Worm (Caenorhabditis elegans) whole organism, young adult: ENCODE results near the gene polk-1.
A peak's percentile ranks its signal among the peaks of the same experiment; 100 is the strongest.

ENCODE experiments used
- C17E4.6 ChIP-seq: fragments of 200-800 bp; sonication (Bioruptor generic); IDR thresholded peaks from 2 replicates; pipeline ENCODE4 v1.3.6; 2022; ENCODE audit warnings: missing genetic modification reagents, missing genetic modification characterization, missing compliant biosample characterization
- D2030.7 ChIP-seq: fragments of 200-800 bp; sonication (Bioruptor generic); IDR thresholded peaks from 2 replicates; pipeline ENCODE4 v1.3.6; 2022; ENCODE audit warnings: missing genetic modification reagents, missing genetic modification characterization, missing compliant biosample characterization
- F33H1.4 ChIP-seq: fragments of 200-800 bp; sonication (Bioruptor generic); IDR thresholded peaks from 2 replicates; pipeline ENCODE4 v1.3.6; 2022; ENCODE audit warnings: missing genetic modification reagents, missing genetic modification characterization, missing compliant biosample characterization
- F37B4.10 ChIP-seq: fragments of 200-800 bp; sonication (Bioruptor generic); IDR thresholded peaks from 2 replicates; pipeline ENCODE4 v1.3.6; 2022; ENCODE audit warnings: missing genetic modification characterization, missing compliant biosample characterization
- F49E8.2 ChIP-seq: sonication (generic microtip); optimal IDR thresholded peaks from 3 replicates; lab custom pipeline; 2017; ENCODE audit warnings: missing genetic modification characterization, mild to moderate bottlenecking, missing compliant biosample characterization, antibody characterized with exemption, moderate library complexity; ENCODE audit not compliant: insufficient read depth
- F57A8.1 ChIP-seq: fragments of 200-800 bp; sonication (Bioruptor generic); optimal IDR thresholded peaks from 2 replicates; lab custom pipeline; 2018; ENCODE audit warnings: mild to moderate bottlenecking, missing genetic modification characterization, moderate library complexity, missing compliant biosample characterization
- F57C9.4 ChIP-seq: sonication (generic microtip); optimal IDR thresholded peaks from 2 replicates; lab custom pipeline; 2017; ENCODE audit warnings: mild to moderate bottlenecking, missing genetic modification characterization, missing compliant biosample characterization
- K12H6.12 ChIP-seq: fragments of 200-800 bp; sonication (Bioruptor generic); optimal IDR thresholded peaks from 2 replicates; lab custom pipeline; 2018; ENCODE audit warnings: mild to moderate bottlenecking, missing genetic modification characterization, missing compliant biosample characterization
- Y79H2A.3 ChIP-seq: fragments of 200-800 bp; sonication (Bioruptor generic); conservative IDR thresholded peaks from 2 replicates; pipeline ENCODE4 v1.3.6; 2022; ENCODE audit warnings: missing genetic modification reagents, missing genetic modification characterization, missing compliant biosample characterization
- Y95B8A.8 ChIP-seq: fragments of 200-800 bp; sonication (Bioruptor generic); IDR thresholded peaks from 2 replicates; pipeline ENCODE4 v1.3.6; 2022; ENCODE audit warnings: missing genetic modification reagents, missing genetic modification characterization, missing compliant biosample characterization
- akir-1 ChIP-seq: fragments of 200-800 bp; sonication (Bioruptor generic); optimal IDR thresholded peaks from 2 replicates; lab custom pipeline; 2018; ENCODE audit warnings: mild to moderate bottlenecking, missing genetic modification characterization, moderate library complexity, missing compliant biosample characterization
- aptf-3 ChIP-seq: fragments of 200-800 bp; sonication (Bioruptor generic); IDR thresholded peaks from 2 replicates; pipeline ENCODE4 v1.3.6; 2022; ENCODE audit warnings: missing genetic modification characterization, missing compliant biosample characterization
- atf-7 ChIP-seq: sonication (generic microtip); optimal IDR thresholded peaks from 2 replicates; lab custom pipeline; 2017; ENCODE audit warnings: mild to moderate bottlenecking, missing genetic modification characterization, missing compliant biosample characterization
- attf-3 ChIP-seq: fragments of 200-800 bp; sonication (Bioruptor generic); conservative IDR thresholded peaks from 2 replicates; pipeline ENCODE4 v1.3.6; 2022; ENCODE audit warnings: missing genetic modification reagents, missing genetic modification characterization, missing compliant biosample characterization
- attf-6 ChIP-seq: fragments of 200-800 bp; sonication (Bioruptor generic); IDR thresholded peaks from 2 replicates; pipeline ENCODE4 v1.3.6; 2022; ENCODE audit warnings: missing genetic modification reagents, missing genetic modification characterization, missing compliant biosample characterization
- bed-2 ChIP-seq: fragments of 200-800 bp; sonication (Bioruptor generic); IDR thresholded peaks from 2 replicates; pipeline ENCODE4 v1.3.6; 2022; ENCODE audit warnings: missing genetic modification reagents, missing genetic modification characterization, missing compliant biosample characterization
- cebp-2 ChIP-seq: fragments of 200-800 bp; sonication (Bioruptor generic); IDR thresholded peaks from 2 replicates; pipeline ENCODE4 v1.3.6; 2022; ENCODE audit warnings: missing genetic modification characterization, missing compliant biosample characterization
- ceh-27 ChIP-seq: fragments of 200-800 bp; sonication (Bioruptor generic); optimal IDR thresholded peaks from 2 replicates; lab custom pipeline; 2018; ENCODE audit warnings: mild to moderate bottlenecking, missing genetic modification characterization, moderate library complexity, missing compliant biosample characterization
- ceh-91 ChIP-seq: fragments of 200-800 bp; sonication (Bioruptor generic); IDR thresholded peaks from 2 replicates; pipeline ENCODE4 v1.3.6; 2022; ENCODE audit warnings: missing genetic modification reagents, missing genetic modification characterization, missing compliant biosample characterization
- dox-1 ChIP-seq: fragments of 200-800 bp; sonication (Bioruptor generic); IDR thresholded peaks from 2 replicates; pipeline ENCODE4 v1.3.6; 2022; ENCODE audit warnings: missing genetic modification reagents, missing genetic modification characterization, missing compliant biosample characterization
- dpl-1 ChIP-seq: fragments of 150-350 bp; optimal IDR thresholded peaks from 2 replicates; lab custom pipeline; 2014; ENCODE audit warnings: missing biosample characterization, missing genetic modification reagents, missing genetic modification characterization
- efl-1 ChIP-seq: fragments of 150-350 bp; optimal IDR thresholded peaks from 2 replicates; lab custom pipeline; 2014; ENCODE audit warnings: missing biosample characterization, missing genetic modification reagents, missing genetic modification characterization
- ekl-4 ChIP-seq: fragments of 200-800 bp; sonication (Bioruptor generic); IDR thresholded peaks from 2 replicates; pipeline ENCODE4 v1.3.6; 2022; ENCODE audit warnings: missing genetic modification reagents, missing genetic modification characterization, missing compliant biosample characterization
- him-1 ChIP-seq: sonication (generic microtip); optimal IDR thresholded peaks from 2 replicates; lab custom pipeline; 2016; ENCODE audit warnings: missing genotype, missing genetic modification reagents, missing genetic modification characterization, missing compliant biosample characterization
- hsf-1 ChIP-seq: fragments of 200-800 bp; sonication (Bioruptor generic); IDR thresholded peaks from 2 replicates; pipeline ENCODE4 v1.3.6; 2022; ENCODE audit warnings: missing genetic modification reagents, missing genetic modification characterization, missing compliant biosample characterization
- let-526 ChIP-seq: fragments of 200-800 bp; sonication (Bioruptor generic); IDR thresholded peaks from 2 replicates; pipeline ENCODE4 v1.3.6; 2022; ENCODE audit warnings: missing genetic modification reagents, missing genetic modification characterization, missing compliant biosample characterization
- lin-35 ChIP-seq, 3 experiments: fragments of 150-350 bp in 2 of 3; sonication (generic microtip) in 1 of 3; optimal IDR thresholded peaks; 2 replicates each; lab custom pipeline; 2014 to 2018; ENCODE audit warnings: missing biosample characterization in 3 of 3, missing genetic modification characterization in 3 of 3, missing genetic modification reagents in 3 of 3
- lin-54 ChIP-seq: fragments of 200-800 bp; sonication (Bioruptor generic); optimal IDR thresholded peaks from 2 replicates; lab custom pipeline; 2018; ENCODE audit warnings: mild to moderate bottlenecking, missing genetic modification characterization, missing compliant biosample characterization
- lir-1 ChIP-seq: fragments of 200-800 bp; sonication (Bioruptor generic); conservative IDR thresholded peaks from 2 replicates; pipeline ENCODE4 v1.3.6; 2022; ENCODE audit warnings: missing genetic modification reagents, missing genetic modification characterization, missing compliant biosample characterization
- lsl-1 ChIP-seq: fragments of 200-800 bp; sonication (Bioruptor generic); optimal IDR thresholded peaks from 2 replicates; lab custom pipeline; 2018; ENCODE audit warnings: mild to moderate bottlenecking, missing genetic modification characterization, moderate library complexity, missing compliant biosample characterization
- madf-3 ChIP-seq: fragments of 200-800 bp; sonication (Bioruptor generic); IDR thresholded peaks from 2 replicates; pipeline ENCODE4 v1.3.6; 2022; ENCODE audit warnings: missing genetic modification reagents, missing genetic modification characterization, missing compliant biosample characterization
- madf-6 ChIP-seq: fragments of 200-800 bp; sonication (Bioruptor generic); IDR thresholded peaks from 2 replicates; pipeline ENCODE4 v1.3.6; 2022; ENCODE audit warnings: missing genetic modification reagents, missing genetic modification characterization, missing compliant biosample characterization
- madf-8 ChIP-seq: fragments of 200-800 bp; sonication (Bioruptor generic); conservative IDR thresholded peaks from 2 replicates; pipeline ENCODE4 v1.3.6; 2022; ENCODE audit warnings: missing genetic modification reagents, missing genetic modification characterization, missing compliant biosample characterization
- mcd-1 ChIP-seq: fragments of 200-800 bp; sonication (Bioruptor generic); IDR thresholded peaks from 2 replicates; pipeline ENCODE4 v1.3.6; 2022; ENCODE audit warnings: missing genetic modification reagents, missing genetic modification characterization, missing compliant biosample characterization
- mxl-1 ChIP-seq: sonication (generic microtip); optimal IDR thresholded peaks from 2 replicates; lab custom pipeline; 2016; ENCODE audit warnings: missing genetic modification characterization, missing compliant biosample characterization
- nfya-2 ChIP-seq: fragments of 200-800 bp; sonication (Bioruptor generic); IDR thresholded peaks from 2 replicates; pipeline ENCODE4 v1.3.6; 2022; ENCODE audit warnings: missing genetic modification reagents, missing genetic modification characterization, missing compliant biosample characterization
- nhr-179 ChIP-seq: sonication (generic microtip); optimal IDR thresholded peaks from 2 replicates; lab custom pipeline; 2016; ENCODE audit warnings: mild to moderate bottlenecking, missing genetic modification characterization, missing compliant biosample characterization
- nhr-90 ChIP-seq: sonication (generic microtip); optimal IDR thresholded peaks from 2 replicates; lab custom pipeline; 2016; ENCODE audit warnings: missing genotype, mild to moderate bottlenecking, missing genetic modification characterization, missing compliant biosample characterization
- rcor-1 ChIP-seq: fragments of 200-800 bp; sonication (Bioruptor generic); IDR thresholded peaks from 2 replicates; pipeline ENCODE4 v1.3.6; 2022; ENCODE audit warnings: missing genetic modification reagents, missing genetic modification characterization, missing compliant biosample characterization
- rpc-1 ChIP-seq, 2 experiments: fragments of 150-350 bp in 1 of 2; sonication (generic microtip) in 1 of 2; optimal IDR thresholded peaks; 2 replicates each; lab custom pipeline; 2014 to 2018; ENCODE audit warnings: missing biosample characterization in 1 of 2, missing genetic modification characterization in 1 of 2, missing genetic modification reagents in 1 of 2, missing genotype in 1 of 2
- sea-2 ChIP-seq: fragments of 200-800 bp; sonication (Bioruptor generic); IDR thresholded peaks from 2 replicates; pipeline ENCODE4 v1.3.6; 2022; ENCODE audit warnings: missing genetic modification characterization, missing compliant biosample characterization
- snpc-3.4 ChIP-seq: sonication (generic microtip); optimal IDR thresholded peaks from 2 replicates; lab custom pipeline; 2017; ENCODE audit warnings: missing genetic modification characterization, mild to moderate bottlenecking, missing compliant biosample characterization, antibody characterized with exemption, moderate library complexity, missing genotype, missing genetic modification reagents
- snpc-4 ChIP-seq, 5 experiments: fragments of 150-350 bp in 1 of 5; sonication (generic microtip) in 4 of 5; optimal IDR thresholded peaks; 2 replicates each; lab custom pipeline; 2014 to 2018; ENCODE audit warnings: missing genetic modification characterization in 5 of 5, missing biosample characterization in 3 of 5, antibody characterized with exemption in 2 of 5, mild to moderate bottlenecking in 2 of 5, missing compliant biosample characterization in 2 of 5, missing genotype in 2 of 5, moderate library complexity in 2 of 5, missing genetic modification reagents in 1 of 5
- tbp1 ChIP-seq: fragments of 200-800 bp; sonication (Bioruptor generic); optimal IDR thresholded peaks from 2 replicates; lab custom pipeline; 2018; ENCODE audit warnings: mild to moderate bottlenecking, missing genetic modification characterization, missing compliant biosample characterization
- xnd-1 ChIP-seq: sonication (generic microtip); optimal IDR thresholded peaks from 2 replicates; lab custom pipeline; 2016; ENCODE audit warnings: missing genotype, missing genetic modification reagents, missing genetic modification characterization, missing compliant biosample characterization

The polk-1 gene

ce11 chrIII:8628405-8628982 is at the start of gene polk-1, which contains the start of gene gpr-1:
TSS of gene polk-1 (minus strand) at chrIII:8628590.
TSS of gene gpr-1 (plus strand) at chrIII:8628932.
- TF ChIP-seq F33H1.4 (GFP tag; lab: Robert Waterston, UW) (peak; percentile 69), xnd-1 (tag; lab: Kevin White, UChicago) (peak; percentile 70), dpl-1 (GFP tag; lab: Kevin White, UChicago) (peak; percentile 60), K12H6.12 (tag; lab: Kevin White, UChicago) (no peak), Y79H2A.3 (GFP tag; lab: Robert Waterston, UW) (peak; percentile 59; the same call in 1 of the 2 replicates), dox-1 (GFP tag; lab: Robert Waterston, UW) (peak; percentile 74), ekl-4 (GFP tag; lab: Robert Waterston, UW) (0 out of 2 replicates have a peak, but pooled peaks have one; percentile 16), sea-2 (no peak), Y95B8A.8 (GFP tag; lab: Robert Waterston, UW) (no peak), rcor-1 (GFP tag; lab: Robert Waterston, UW) (peak; percentile 16; the same call in 1 of the 2 replicates), hsf-1 (GFP tag; lab: Robert Waterston, UW) (peak; percentile 78), lsl-1 (GFP tag; lab: Kevin White, UChicago) (peak; percentile 61), snpc-3.4 (tag; lab: Kevin White, UChicago) (peak; percentile 63), efl-1 (GFP tag; lab: Kevin White, UChicago) (peak; percentile 89), nhr-90 (no peak), lin-54 (GFP tag; lab: Kevin White, UChicago) (peak; percentile 59), tbp1 (peak; percentile 10), ceh-91 (GFP tag; lab: Robert Waterston, UW) (peak; percentile 74), D2030.7 (peak; percentile 76), madf-6 (GFP tag; lab: Robert Waterston, UW) (peak; percentile 95), mcd-1 (GFP tag; lab: Robert Waterston, UW) (peak; percentile 57), mxl-1 (no peak), ceh-27 (GFP tag; lab: Kevin White, UChicago) (no peak), lir-1 (GFP tag; lab: Robert Waterston, UW) (no peak), madf-3 (GFP tag; lab: Robert Waterston, UW) (peak; percentile 81), madf-8 (GFP tag; lab: Robert Waterston, UW) (peak; percentile 87), let-526 (no peak), akir-1 (no peak), attf-3 (GFP tag; lab: Robert Waterston, UW) (peak; percentile 53; the same call in 1 of the 2 replicates), atf-7 (tag; lab: Kevin White, UChicago) (no peak), lin-35 (GFP tag; optimal IDR thresholded peaks at IDR 0.05; lab: Kevin White, UChicago) (peak in 1 of 3 experiments; percentile 65), nhr-179 (no peak)

- TF ChIP-seq lin-54 (GFP tag; lab: Kevin White, UChicago) (peak; percentile 47), aptf-3 (GFP tag; lab: Robert Waterston, UW) (no peak), rpc-1 (optimal IDR thresholded peaks at IDR 0.05; lab: Kevin White, UChicago) (no peak), rpc-1 (tag; optimal IDR thresholded peaks at IDR 0.05; lab: Kevin White, UChicago) (no peak), madf-8 (GFP tag; lab: Robert Waterston, UW) (0 out of 2 replicates have a peak, but pooled peaks have one; percentile 23), F33H1.4 (GFP tag; lab: Robert Waterston, UW) (peak; percentile 76), xnd-1 (tag; lab: Kevin White, UChicago) (peak; percentile 64), cebp-2 (GFP tag; lab: Robert Waterston, UW) (no peak), F49E8.2 (tag; lab: Kevin White, UChicago) (peak; percentile 14), attf-6 (GFP tag; lab: Robert Waterston, UW) (no peak), nfya-2 (no peak), him-1 (tag; lab: Kevin White, UChicago) (peak; percentile 39), lsl-1 (GFP tag; lab: Kevin White, UChicago) (peak; percentile 86), snpc-4 (GFP tag; optimal IDR thresholded peaks at IDR 0.05; lab: Kevin White, UChicago) (no peak), snpc-4 (tag; optimal IDR thresholded peaks at IDR 0.05; lab: Kevin White, UChicago) (peak in 1 of 4 experiments; percentile 9), madf-6 (GFP tag; lab: Robert Waterston, UW) (peak; percentile 79), C17E4.6 (no peak), F37B4.10 (GFP tag; lab: Robert Waterston, UW) (no peak), F57A8.1 (no peak), F57C9.4 (no peak), bed-2 (GFP tag; lab: Robert Waterston, UW) (no peak), lir-1 (GFP tag; lab: Robert Waterston, UW) (no peak)
Observed at ce11 chrIII:8674980-8675485, 46.6 kb upstream of the polk-1 start, which contains the start of gene pgl-2. TSS of gene pgl-2 (minus strand) at chrIII:8675435.
